Worm (Caenorhabditis elegans) whole organism, late embryonic: ENCODE measurements around the gene col-151.

Experiments
- C38D4.7 ChIP-seq: fragments of 200-800 bp; sonication (Bioruptor generic); optimal IDR thresholded peaks from 2 replicates; lab custom pipeline; 2018; ENCODE audit warnings: mild to moderate bottlenecking, missing genetic modification characterization, moderate library complexity, missing compliant biosample characterization
- F13H6.1 ChIP-seq: sonication (generic microtip); optimal IDR thresholded peaks from 2 replicates; lab custom pipeline; 2016; ENCODE audit warnings: missing genetic modification characterization, missing compliant biosample characterization
- ahr-1 ChIP-seq: sonication (generic microtip); optimal IDR thresholded peaks from 2 replicates; lab custom pipeline; 2016; ENCODE audit warnings: missing genetic modification characterization, missing compliant biosample characterization
- ceh-19 ChIP-seq: fragments of 200-800 bp; sonication (Bioruptor generic); optimal IDR thresholded peaks from 2 replicates; lab custom pipeline; 2018; ENCODE audit warnings: mild to moderate bottlenecking, missing genetic modification characterization, missing compliant biosample characterization
- ceh-2 ChIP-seq: sonication (generic microtip); optimal IDR thresholded peaks from 2 replicates; lab custom pipeline; 2016; ENCODE audit warnings: missing genotype, missing genetic modification characterization, missing compliant biosample characterization
- che-1 ChIP-seq: sonication (generic microtip); optimal IDR thresholded peaks from 2 replicates; lab custom pipeline; 2016; ENCODE audit warnings: mild to moderate bottlenecking, missing genetic modification characterization, missing compliant biosample characterization
- dve-1 ChIP-seq: sonication (generic microtip); optimal IDR thresholded peaks from 2 replicates; lab custom pipeline; 2017; ENCODE audit warnings: antibody characterized with exemption, mild to moderate bottlenecking, missing genetic modification characterization, missing compliant biosample characterization
- fkh-10 ChIP-seq: fragments of 150-350 bp; optimal IDR thresholded peaks from 2 replicates; lab custom pipeline; 2014; ENCODE audit warnings: missing biosample characterization, missing genetic modification reagents, missing genetic modification characterization
- gmeb-2 ChIP-seq: sonication (generic microtip); optimal IDR thresholded peaks from 2 replicates; lab custom pipeline; 2016; ENCODE audit warnings: missing genetic modification characterization, inconsistent platforms, missing compliant biosample characterization
- nhr-11 ChIP-seq: fragments of 150-350 bp; optimal IDR thresholded peaks from 2 replicates; lab custom pipeline; 2014; ENCODE audit warnings: missing biosample characterization, missing genetic modification characterization
- nhr-232 ChIP-seq: sonication (generic microtip); optimal IDR thresholded peaks from 2 replicates; lab custom pipeline; 2016; ENCODE audit warnings: missing genetic modification characterization, missing compliant biosample characterization
- pag-3 ChIP-seq: sonication (generic microtip); optimal IDR thresholded peaks from 2 replicates; lab custom pipeline; 2016; ENCODE audit warnings: missing compliant biosample characterization, missing genetic modification characterization, borderline replicate concordance
- pax-1 ChIP-seq: fragments of 150-350 bp; optimal IDR thresholded peaks from 2 replicates; lab custom pipeline; 2014; ENCODE audit warnings: missing biosample characterization, missing genetic modification characterization

ce11 chrV:10402804-10403203 lies 7.8 kb upstream of the col-151 start, which contains the start of gene F15H10.8:
- TF ChIP-seq che-1 (tag; lab: Kevin White, UChicago) (no peak), ceh-19 (GFP tag; lab: Kevin White, UChicago) (no peak), nhr-232 (tag; lab: Kevin White, UChicago) (no peak), dve-1 (tag; lab: Kevin White, UChicago) (no peak), F13H6.1 (no peak), gmeb-2 (tag; lab: Kevin White, UChicago) (no peak), ahr-1 (tag; lab: Kevin White, UChicago) (no peak), C38D4.7 (no peak), ceh-2 (no peak), fkh-10 (no peak), pax-1 (tag; lab: Kevin White, UChicago) (no peak), pag-3 (no peak), nhr-11 (tag; lab: Kevin White, UChicago) (no peak)
